Worm (Caenorhabditis elegans): ENCODE results near the gene C39E9.12.

DNA sequence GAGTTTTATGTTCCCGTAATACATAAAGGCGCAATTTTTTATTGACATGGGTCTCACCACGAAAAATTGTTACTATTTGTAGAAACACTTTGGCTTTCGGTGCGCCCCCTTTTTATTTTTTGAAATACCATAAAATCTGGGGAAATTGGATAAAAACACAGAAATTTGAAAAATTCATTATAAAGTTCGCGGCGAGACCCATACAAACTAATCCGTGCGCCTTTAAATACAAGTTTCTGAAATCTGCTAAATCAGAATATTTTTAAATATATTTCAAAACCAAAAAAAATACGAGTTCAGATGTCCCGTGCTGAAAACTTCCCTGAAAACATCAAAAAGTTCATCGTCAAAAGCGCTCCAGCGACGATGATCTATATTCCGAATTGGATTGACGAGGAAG, 13.6 kb downstream of the C39E9.12 start, which contains the start of gene B0564.2:
- TF ChIP-seq pax-3 (tag; optimal IDR thresholded peaks at IDR 0.05) (no peak), ces-1 (GFP tag; optimal IDR thresholded peaks at IDR 0.05) (no peak), unc-62 (GFP tag; optimal IDR thresholded peaks at IDR 0.05) (no peak), lsy-2 (tag; optimal IDR thresholded peaks at IDR 0.05) (no peak), mep-1 (tag; optimal IDR thresholded peaks at IDR 0.05) (no peak), egl-27 (tag; optimal IDR thresholded peaks at IDR 0.05) (no peak), hlh-4 (tag; optimal IDR thresholded peaks at IDR 0.05) (no peak), vab-15 (tag; optimal IDR thresholded peaks at IDR 0.05) (no peak), fos-1 (tag; optimal IDR thresholded peaks at IDR 0.05) (no peak), nhr-77 (tag; optimal IDR thresholded peaks at IDR 0.05) (no peak), hlh-17 (GFP tag; optimal IDR thresholded peaks at IDR 0.05; ENCODE audit: borderline replicate concordance) (no peak), efl-3 (GFP tag; optimal IDR thresholded peaks at IDR 0.05) (no peak)

All from whole organism, L1 larva.